Worm (Caenorhabditis elegans): ENCODE measurements around the gene F35C11.2.

ce11 chrII:8198503-8198902 is 50.1 kb downstream of the F35C11.2 start, which contains the start of gene qua-1:
- no peak for TF ChIP-seq elt-3 (tag; optimal IDR thresholded peaks at IDR 0.05)
- no peak for TF ChIP-seq elt-1 (tag; optimal IDR thresholded peaks at IDR 0.05; ENCODE audit: borderline replicate concordance, insufficient read depth)
- TF ChIP-seq nhr-2 (tag; optimal IDR thresholded peaks at IDR 0.05): no peak
- no peak for TF ChIP-seq unc-62 (GFP tag; optimal IDR thresholded peaks at IDR 0.05)
- no peak for TF ChIP-seq drap-1 (GFP tag; optimal IDR thresholded peaks at IDR 0.05)

Data from whole organism, mixed stage, embryonic.